Worm (Caenorhabditis elegans) whole organism, L2 larva: ENCODE results near the gene K10C2.2.

Experiments used
- ama-1 ChIP-seq: fragments of 150-350 bp; optimal IDR thresholded peaks from 2 replicates; lab custom pipeline; 2018; ENCODE audit warnings: inconsistent platforms
- ceh-82 ChIP-seq: fragments of 150-350 bp; optimal IDR thresholded peaks from 2 replicates; lab custom pipeline; 2014; ENCODE audit warnings: missing biosample characterization, missing genetic modification characterization

ce11 chrX:6443373-6443772 is 9.8 kb upstream of the K10C2.2 start, which contains the start of gene K10C2.7:
- no peak for TF ChIP-seq ama-1 (lab: Kevin White, UChicago)
- no peak for TF ChIP-seq ceh-82 (tag; lab: Kevin White, UChicago)
